Fruit fly (Drosophila melanogaster): ENCODE data around the gene rept.
A peak's percentile ranks its signal among the peaks of the same experiment; 100 is the strongest.

rept gene

dm6 chr3L:19216377-19216776 is 38.8 kb upstream of the rept start (continued):
- TF ChIP-seq CG17186 (GFP tag; optimal IDR thresholded peaks at IDR 0.05), result no peak
- peak; percentile 30 for TF ChIP-seq nmo (GFP tag; optimal IDR thresholded peaks at IDR 0.05)
- TF ChIP-seq Eip74EF (GFP tag; optimal IDR thresholded peaks at IDR 0.05), result no peak
- peak; percentile 12; the same call in 1 of the 2 replicates for TF ChIP-seq E2f2 (GFP tag; IDR thresholded peaks at IDR 0.05)
- TF ChIP-seq Atf-2 (GFP tag; optimal IDR thresholded peaks at IDR 0.05), result no peak
- TF ChIP-seq CG11695 (GFP tag; IDR thresholded peaks at IDR 0.05), result peak; percentile 43; the same call in 1 of the 3 replicates
- TF ChIP-seq wek (GFP tag; optimal IDR thresholded peaks at IDR 0.05), result no peak
- peak; percentile 35 for TF ChIP-seq CG17385 (GFP tag; optimal IDR thresholded peaks at IDR 0.05)
- TF ChIP-seq dmrt99B (tag; optimal IDR thresholded peaks at IDR 0.05), result peak; percentile 77
- no peak for TF ChIP-seq Tbp (GFP tag; optimal IDR thresholded peaks at IDR 0.05)
- TF ChIP-seq chinmo (GFP tag; IDR thresholded peaks at IDR 0.05; ENCODE audit: partially characterized antibody), result no peak
- TF ChIP-seq chif (GFP tag; optimal IDR thresholded peaks at IDR 0.05), result peak in 1 of 2 experiments; percentile 4
- TF ChIP-seq CG9727 (GFP tag; optimal IDR thresholded peaks at IDR 0.05), result peak; percentile 32
- peak; percentile 22; the same call in 1 of the 2 replicates for TF ChIP-seq CG31224 (GFP tag; IDR thresholded peaks at IDR 0.05)
- TF ChIP-seq CG4820 (GFP tag; optimal IDR thresholded peaks at IDR 0.05), result no peak
- TF ChIP-seq ems (GFP tag; optimal IDR thresholded peaks at IDR 0.05), result no peak
- TF ChIP-seq CG14441 (GFP tag; IDR thresholded peaks at IDR 0.05), result peak; percentile 22; the same call in 1 of the 2 replicates
- TF ChIP-seq CG6813 (GFP tag; optimal IDR thresholded peaks at IDR 0.05), result peak; percentile 27
- TF ChIP-seq grn (GFP tag; optimal IDR thresholded peaks at IDR 0.05), result no peak
- peak; percentile 55 for TF ChIP-seq CG13424 (tag; optimal IDR thresholded peaks at IDR 0.05)
- TF ChIP-seq NK7.1 (GFP tag; optimal IDR thresholded peaks at IDR 0.05), result no peak
- no peak for TF ChIP-seq Fer2 (tag; optimal IDR thresholded peaks at IDR 0.05)
- no peak for TF ChIP-seq amos (GFP tag; IDR thresholded peaks at IDR 0.05; ENCODE audit: partially characterized antibody)
- no peak for TF ChIP-seq Scr (GFP tag; IDR thresholded peaks at IDR 0.05; ENCODE audit: partially characterized antibody)
- TF ChIP-seq MTF-1 (GFP tag; optimal IDR thresholded peaks at IDR 0.05; ENCODE audit: borderline replicate concordance), result peak; percentile 17
- no peak for TF ChIP-seq usp (GFP tag; optimal IDR thresholded peaks at IDR 0.05)
- TF ChIP-seq CoRest (tag; optimal IDR thresholded peaks at IDR 0.05), result peak; percentile 45
- TF ChIP-seq dm (GFP tag; optimal IDR thresholded peaks at IDR 0.05), result no peak

DNA sequence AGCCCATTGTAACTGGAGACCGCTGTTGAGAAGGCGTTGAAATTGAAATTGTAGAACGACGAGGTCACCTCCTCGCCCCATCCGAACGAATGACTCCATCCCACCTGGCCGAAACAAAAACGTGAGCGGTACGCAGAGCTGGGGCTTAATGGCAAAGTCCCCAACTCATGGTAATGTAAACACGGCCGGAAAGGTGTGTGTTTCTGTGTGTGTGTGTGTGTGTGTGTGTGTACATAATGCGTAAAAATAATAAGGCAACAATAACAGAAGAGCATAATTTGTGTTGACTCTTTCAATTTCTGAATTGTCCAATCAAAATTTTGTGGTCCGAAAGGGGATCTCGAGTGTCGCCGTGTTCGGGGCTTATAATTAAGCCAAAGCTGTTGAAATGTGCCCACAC is 33.7 kb upstream of the rept start:
- TF ChIP-seq so (GFP tag; IDR thresholded peaks at IDR 0.05) (0 out of 3 replicates have a peak, but pooled peaks have one; percentile 39), Awh (GFP tag; IDR thresholded peaks at IDR 0.05) (peak; percentile 51; the same call in 1 of the 2 replicates), unpg (GFP tag; optimal IDR thresholded peaks at IDR 0.05) (no peak), Nf-YB (GFP tag; optimal IDR thresholded peaks at IDR 0.05) (no peak), cwo (GFP tag; optimal IDR thresholded peaks at IDR 0.05) (peak; percentile 21), CG9932 (GFP tag; IDR thresholded peaks at IDR 0.05) (peak; percentile 10; the same call in 1 of the 2 replicates), CG5953 (GFP tag; IDR thresholded peaks at IDR 0.05) (no peak), Hmr (GFP tag; optimal IDR thresholded peaks at IDR 0.05) (peak; percentile 16), chinmo (GFP tag; IDR thresholded peaks at IDR 0.05; ENCODE audit: partially characterized antibody) (0 out of 4 replicates have a peak, but pooled peaks have one; percentile 45), caup (GFP tag; optimal IDR thresholded peaks at IDR 0.05; ENCODE audit: severe bottlenecking) (peak; percentile 2), CG15073 (GFP tag; optimal IDR thresholded peaks at IDR 0.05) (no peak), ATbp (GFP tag; optimal IDR thresholded peaks at IDR 0.05) (no peak), CG16863 (GFP tag; optimal IDR thresholded peaks at IDR 0.05) (no peak), Oli (tag; optimal IDR thresholded peaks at IDR 0.05) (no peak), aop (GFP tag; IDR thresholded peaks at IDR 0.05) (no peak), C15 (GFP tag; IDR thresholded peaks at IDR 0.05) (no peak), Med (GFP tag) (peak; percentile 58), CG13624 (GFP tag; optimal IDR thresholded peaks at IDR 0.05) (no peak), Tbp (GFP tag; optimal IDR thresholded peaks at IDR 0.05) (no peak), CG4424 (GFP tag; optimal IDR thresholded peaks at IDR 0.05) (no peak), Atf6 (GFP tag; IDR thresholded peaks at IDR 0.05) (0 out of 2 replicates have a peak, but pooled peaks have one; percentile 11), ash1 (GFP tag; optimal IDR thresholded peaks at IDR 0.05) (no peak), CG2889 (GFP tag; IDR thresholded peaks at IDR 0.05) (no peak), CG6654 (GFP tag; optimal IDR thresholded peaks at IDR 0.05) (no peak)

Data from whole organism, embryonic.